Worm (Caenorhabditis elegans): ENCODE data around the gene rps-14.

rps-14 gene

DNA sequence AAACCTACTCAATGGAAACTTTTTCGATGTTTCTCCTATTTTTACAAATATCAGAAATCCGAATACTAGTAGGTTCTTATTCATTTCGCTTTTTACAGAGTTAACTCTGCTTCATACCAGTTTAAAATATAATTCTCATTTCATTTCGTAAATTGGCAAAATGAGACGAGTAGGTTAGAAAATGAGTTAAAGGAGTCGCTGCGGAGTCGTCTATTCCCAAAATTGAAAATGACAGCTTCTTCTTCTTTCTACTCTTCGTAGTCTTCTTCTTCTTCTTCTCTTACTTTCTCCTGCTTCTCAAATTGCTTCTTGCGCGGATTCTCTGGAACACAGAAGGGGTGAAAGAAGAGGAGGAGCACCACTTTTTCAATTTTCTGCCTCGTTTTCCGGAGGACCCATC, 34.6 kb downstream of the rps-14 start, which contains the start of gene glr-2:
TSS of gene glr-2 (minus strand) at position 211 of the 400 bp plus-strand sequence.
- TF ChIP-seq unc-120 (tag; optimal IDR thresholded peaks at IDR 0.05; ENCODE audit: poor library complexity, severe bottlenecking) (no peak), ces-1 (GFP tag; optimal IDR thresholded peaks at IDR 0.05) (peak; percentile 72)

DNA sequence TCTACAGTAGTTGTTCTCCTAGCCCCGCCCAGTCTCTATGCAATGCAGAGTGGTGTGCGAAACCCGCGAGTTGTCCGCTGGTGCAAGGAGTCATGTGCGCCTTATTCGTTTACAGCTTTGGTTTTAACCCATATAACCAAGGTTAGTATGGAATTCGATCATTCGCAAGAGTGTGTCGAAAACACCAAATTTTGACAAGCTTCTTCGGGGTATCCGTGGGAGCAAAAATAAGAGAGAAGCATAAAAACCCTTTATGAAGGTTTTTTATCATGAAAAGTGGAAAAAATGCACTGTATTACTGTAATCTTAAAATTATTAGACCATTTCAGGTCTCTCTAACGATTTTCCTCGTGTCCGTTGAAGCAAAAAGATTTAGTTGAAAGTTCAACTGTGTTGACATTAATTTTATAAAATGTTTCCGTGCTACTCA, 37.2 kb downstream of the rps-14 start:
- TF ChIP-seq elt-1 (tag; optimal IDR thresholded peaks at IDR 0.05; ENCODE audit: borderline replicate concordance, insufficient read depth) (no peak), lsy-2 (tag; optimal IDR thresholded peaks at IDR 0.05) (no peak), drap-1 (GFP tag; optimal IDR thresholded peaks at IDR 0.05) (no peak), tbx-8 (GFP tag; optimal IDR thresholded peaks at IDR 0.05) (no peak), nhr-237 (tag; optimal IDR thresholded peaks at IDR 0.05) (no peak), mep-1 (tag; optimal IDR thresholded peaks at IDR 0.05) (no peak), unc-39 (tag; optimal IDR thresholded peaks at IDR 0.05) (no peak), ces-1 (GFP tag; optimal IDR thresholded peaks at IDR 0.05) (peak; percentile 5)

DNA sequence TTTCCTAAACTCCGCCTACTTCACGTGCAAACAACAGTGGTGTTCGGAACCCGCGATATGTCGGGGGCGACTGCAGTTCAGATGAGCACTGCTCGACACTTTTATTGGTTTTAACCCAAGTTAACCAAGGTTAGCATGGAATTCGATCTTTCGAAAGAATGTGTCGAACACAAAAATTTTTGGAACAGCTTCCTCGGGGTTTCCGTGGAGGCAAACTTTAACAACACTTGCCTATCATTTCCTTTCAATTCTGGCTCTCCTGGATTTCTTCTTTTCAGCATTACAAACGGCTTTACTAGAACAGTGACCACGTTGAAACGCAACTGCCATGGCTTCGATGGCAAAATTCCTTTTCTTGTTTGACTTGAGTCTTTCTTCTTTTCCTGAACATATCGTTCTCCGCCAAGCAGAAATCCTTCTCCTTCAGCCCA, 38.1 kb downstream of the rps-14 start:
- no peak for TF ChIP-seq ceh-39 (tag; optimal IDR thresholded peaks at IDR 0.05)
- TF ChIP-seq hlh-1 (tag; optimal IDR thresholded peaks at IDR 0.05), result peak; percentile 19
- no peak for TF ChIP-seq nhr-76 (tag; optimal IDR thresholded peaks at IDR 0.05)
- no peak for TF ChIP-seq unc-120 (tag; optimal IDR thresholded peaks at IDR 0.05; ENCODE audit: poor library complexity, severe bottlenecking)
- no peak for TF ChIP-seq unc-62 (GFP tag; optimal IDR thresholded peaks at IDR 0.05)
- TF ChIP-seq elt-3 (tag; optimal IDR thresholded peaks at IDR 0.05), result no peak

DNA sequence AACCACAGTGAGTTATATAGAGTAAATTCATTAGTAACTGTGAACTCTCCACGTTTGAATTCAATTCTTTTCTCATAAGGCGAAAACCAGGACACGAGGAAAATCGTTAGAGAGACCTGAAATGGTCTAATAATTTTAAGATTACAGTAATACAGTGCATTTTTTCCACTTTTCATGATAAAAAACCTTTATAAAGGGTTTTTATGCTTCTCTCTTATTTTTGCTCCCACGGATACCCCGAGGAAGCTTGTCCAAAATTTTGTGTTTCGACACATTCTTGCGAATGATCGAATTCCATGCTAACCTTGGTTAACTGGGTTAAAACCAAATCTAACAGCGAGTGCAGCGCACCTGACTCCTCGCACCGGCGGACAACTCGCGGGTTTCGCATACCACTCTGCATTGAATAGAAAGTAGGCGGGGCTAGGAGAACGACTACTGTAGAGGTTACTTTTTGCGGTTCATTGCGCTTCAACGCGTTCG, 39.1 kb downstream of the rps-14 start:
- TF ChIP-seq ceh-83 (GFP tag; optimal IDR thresholded peaks at IDR 0.05) (peak; percentile 74), mep-1 (tag; optimal IDR thresholded peaks at IDR 0.05) (no peak)

ce11 chrIII:7138178-7138577, 41.2 kb downstream of the rps-14 start, which contains the start of gene B0280.11:
Gene B0280.11, minus strand, starts transcription at chrIII:7138278.
- TF ChIP-seq ztf-11 (tag; optimal IDR thresholded peaks at IDR 0.05) (no peak), unc-120 (tag; optimal IDR thresholded peaks at IDR 0.05; ENCODE audit: poor library complexity, severe bottlenecking) (no peak), drap-1 (GFP tag; optimal IDR thresholded peaks at IDR 0.05) (no peak), ceh-83 (GFP tag; optimal IDR thresholded peaks at IDR 0.05) (no peak), nhr-12 (tag; optimal IDR thresholded peaks at IDR 0.05) (no peak), elt-1 (tag; optimal IDR thresholded peaks at IDR 0.05; ENCODE audit: borderline replicate concordance, insufficient read depth) (no peak)

DNA sequence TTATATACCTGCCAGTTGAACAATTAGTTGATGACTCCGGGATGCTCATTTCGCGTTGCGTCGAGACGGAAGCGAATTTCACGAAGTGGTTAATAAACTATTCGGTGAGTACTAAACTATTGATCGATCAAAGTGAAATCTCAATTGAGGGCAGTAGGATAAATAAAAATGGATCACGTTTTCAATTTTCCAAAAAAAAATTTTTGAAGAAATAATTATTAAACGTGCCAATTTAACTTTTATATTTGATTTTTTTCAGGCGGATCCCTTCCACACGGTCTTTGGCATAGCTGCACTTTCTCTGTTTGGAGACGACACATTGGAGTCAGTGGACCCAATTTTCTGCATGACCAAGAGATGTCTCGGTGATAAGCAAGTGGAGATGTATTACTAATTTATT, 43.4 kb downstream of the rps-14 start, which contains the start of gene B0280.17:
TSS of gene B0280.17 (minus strand) at position 101 of the 400 bp plus-strand sequence.
- TF ChIP-seq nhr-76 (tag; optimal IDR thresholded peaks at IDR 0.05) (no peak), nhr-2 (tag; optimal IDR thresholded peaks at IDR 0.05) (no peak), drap-1 (GFP tag; optimal IDR thresholded peaks at IDR 0.05) (no peak), flh-1 (GFP tag; optimal IDR thresholded peaks at IDR 0.05) (no peak), bed-3 (GFP tag; optimal IDR thresholded peaks at IDR 0.05) (no peak), pha-4 (tag; optimal IDR thresholded peaks at IDR 0.05) (no peak), mls-2 (tag; optimal IDR thresholded peaks at IDR 0.05) (no peak), ceh-43 (GFP tag; optimal IDR thresholded peaks at IDR 0.05) (no peak), tbx-8 (GFP tag; optimal IDR thresholded peaks at IDR 0.05) (no peak)

ce11 chrIII:7133559-7133958, 45.8 kb downstream of the rps-14 start, which contains the start of the genes pot-1 and ggtb-1:
Gene pot-1, minus strand, starts transcription at chrIII:7133678.
Gene ggtb-1, plus strand, starts transcription at chrIII:7133766.
- TF ChIP-seq drap-1 (GFP tag; optimal IDR thresholded peaks at IDR 0.05) (no peak), ces-1 (GFP tag; optimal IDR thresholded peaks at IDR 0.05) (peak; percentile 27), nhr-28 (tag; optimal IDR thresholded peaks at IDR 0.05) (no peak), unc-62 (GFP tag; optimal IDR thresholded peaks at IDR 0.05) (no peak), lin-32 (GFP tag; optimal IDR thresholded peaks at IDR 0.05) (no peak)

All from whole organism, mixed stage, embryonic.